Fruit fly (Drosophila melanogaster) whole organism, embryonic: ENCODE measurements around the gene wisp.

Experiments used
- Antp ChIP-seq: fragments of 200-800 bp; sonication (Bioruptor generic); optimal IDR thresholded peaks from 3 replicates; lab custom pipeline; 2016; ENCODE audit warnings: missing biosample characterization, missing genetic modification characterization
- CG11696 ChIP-seq: fragments of 200-800 bp; sonication (Bioruptor generic); IDR thresholded peaks from 2 replicates; pipeline ENCODE4 v1.3.6; 2022; ENCODE audit warnings: missing biosample characterization, missing genetic modification characterization
- CG12769 ChIP-seq: fragments of 200-800 bp; sonication (Bioruptor generic); optimal IDR thresholded peaks from 2 replicates; lab custom pipeline; 2019; ENCODE audit warnings: missing biosample characterization, mild to moderate bottlenecking, missing genetic modification characterization, moderate library complexity
- CG14050 ChIP-seq: fragments of 200-800 bp; sonication (Bioruptor generic); IDR thresholded peaks from 3 replicates; pipeline ENCODE4 v1.3.6; 2022; ENCODE audit warnings: missing biosample characterization, missing genetic modification characterization
- CG15011 ChIP-seq: fragments of 200-800 bp; sonication (Bioruptor generic); optimal IDR thresholded peaks from 3 replicates; lab custom pipeline; 2018; ENCODE audit warnings: missing biosample characterization, mild to moderate bottlenecking, missing genetic modification characterization
- CG1603 ChIP-seq: fragments of 200-800 bp; sonication (Bioruptor generic); optimal IDR thresholded peaks from 2 replicates; lab custom pipeline; 2019; ENCODE audit warnings: missing biosample characterization, mild to moderate bottlenecking, missing genetic modification characterization, moderate library complexity
- CG16779 ChIP-seq: fragments of 200-800 bp; sonication (Bioruptor generic); IDR thresholded peaks from 2 replicates; pipeline ENCODE4 v1.3.6; 2022; ENCODE audit warnings: missing biosample characterization, missing genetic modification characterization
- CG16863 ChIP-seq: fragments of 200-800 bp; sonication (Bioruptor generic); optimal IDR thresholded peaks from 3 replicates; lab custom pipeline; 2016; ENCODE audit warnings: missing biosample characterization, missing genetic modification characterization
- CG17802 ChIP-seq: fragments of 200-800 bp; sonication (Bioruptor generic); optimal IDR thresholded peaks from 2 replicates; lab custom pipeline; 2018; ENCODE audit warnings: missing biosample characterization, mild to moderate bottlenecking, missing genetic modification characterization, moderate library complexity
- CG2875 ChIP-seq: fragments of 200-800 bp; sonication (Bioruptor generic); optimal IDR thresholded peaks from 2 replicates; lab custom pipeline; 2017; ENCODE audit warnings: missing biosample characterization, mild to moderate bottlenecking, missing genetic modification characterization, missing genetic modification reagents
- CG32772 ChIP-seq: fragments of 200-800 bp; sonication (Bioruptor generic); IDR thresholded peaks from 2 replicates; pipeline ENCODE4 v1.3.6; 2022; ENCODE audit warnings: missing biosample characterization, missing genetic modification characterization
- CG4707 ChIP-seq: fragments of 200-800 bp; sonication (Bioruptor generic); optimal IDR thresholded peaks from 2 replicates; lab custom pipeline; 2018; ENCODE audit warnings: missing biosample characterization, mild to moderate bottlenecking, missing genetic modification characterization, moderate library complexity
- CG6765 ChIP-seq: fragments of 200-800 bp; sonication (Bioruptor generic); optimal IDR thresholded peaks from 3 replicates; lab custom pipeline; 2017; ENCODE audit warnings: missing biosample characterization, mild to moderate bottlenecking, missing genetic modification characterization
- CG8359 ChIP-seq: fragments of 200-800 bp; sonication (Bioruptor generic); optimal IDR thresholded peaks from 2 replicates; lab custom pipeline; 2017; ENCODE audit warnings: missing biosample characterization, mild to moderate bottlenecking, missing genetic modification characterization, borderline replicate concordance
- CG9817 ChIP-seq: fragments of 200-800 bp; sonication (Bioruptor generic); optimal IDR thresholded peaks from 2 replicates; lab custom pipeline; 2018; ENCODE audit warnings: missing biosample characterization, mild to moderate bottlenecking, missing genetic modification characterization, moderate library complexity
- CoRest ChIP-seq: fragments of 200-800 bp; sonication (Bioruptor generic); optimal IDR thresholded peaks from 3 replicates; lab custom pipeline; 2018; ENCODE audit warnings: missing biosample characterization, mild to moderate bottlenecking, missing genetic modification characterization, moderate library complexity
- D ChIP-seq, 2 experiments: fragments of 200-800 bp in 1 of 2; fragments of >200 bp in 1 of 2; sonication (Bioruptor generic) in 1 of 2; optimal IDR thresholded peaks; 2 replicates in 1 of 2; 3 replicates in 1 of 2; lab custom pipeline; 2017; ENCODE audit warnings: mild to moderate bottlenecking in 1 of 2, missing biosample characterization in 1 of 2, missing genetic modification characterization in 1 of 2, missing genetic modification reagents in 1 of 2
- D19A ChIP-seq: fragments of 200-800 bp; optimal IDR thresholded peaks from 3 replicates; lab custom pipeline; 2019; ENCODE audit warnings: missing biosample characterization, mild to moderate bottlenecking, missing genetic modification characterization, moderate library complexity
- Dad ChIP-seq: fragments of 200-800 bp; sonication (Bioruptor generic); optimal IDR thresholded peaks from 3 replicates; lab custom pipeline; 2016; ENCODE audit warnings: missing biosample characterization, missing genetic modification characterization
- Eip74EF ChIP-seq, 2 experiments: fragments of 200-800 bp in 1 of 2; fragments of >200 bp in 1 of 2; sonication (Bioruptor generic) in 1 of 2; optimal IDR thresholded peaks; 2 replicates each; lab custom pipeline; 2017 to 2019; ENCODE audit warnings: missing biosample characterization in 2 of 2, missing genetic modification characterization in 2 of 2, mild to moderate bottlenecking in 1 of 2, moderate library complexity in 1 of 2
- Ets97D ChIP-seq: fragments of 200-800 bp; sonication (Bioruptor generic); optimal IDR thresholded peaks from 3 replicates; lab custom pipeline; 2016; ENCODE audit warnings: missing biosample characterization, missing genetic modification characterization
- Fer2 ChIP-seq: fragments of 200-800 bp; sonication (Bioruptor generic); optimal IDR thresholded peaks from 2 replicates; lab custom pipeline; 2018; ENCODE audit warnings: missing biosample characterization, mild to moderate bottlenecking, missing genetic modification characterization, moderate library complexity
- HLH3B ChIP-seq: fragments of 200-800 bp; sonication (Bioruptor generic); IDR thresholded peaks from 2 replicates; pipeline ENCODE4 v1.3.6; 2022; ENCODE audit warnings: missing biosample characterization, missing genetic modification characterization
- HLH54F ChIP-seq: fragments of 200-800 bp; sonication (Bioruptor generic); optimal IDR thresholded peaks from 3 replicates; lab custom pipeline; 2016; ENCODE audit warnings: missing biosample characterization, missing genetic modification characterization
- Hmx ChIP-seq: fragments of 200-800 bp; sonication (Bioruptor generic); optimal IDR thresholded peaks from 2 replicates; lab custom pipeline; 2016; ENCODE audit warnings: missing biosample characterization, missing genetic modification characterization
- Hsf ChIP-seq: fragments of 200-800 bp; sonication (Bioruptor generic); optimal IDR thresholded peaks from 3 replicates; lab custom pipeline; 2016; ENCODE audit warnings: missing biosample characterization, missing genetic modification characterization
- Mes4 ChIP-seq: fragments of 200-800 bp; sonication (Bioruptor generic); optimal IDR thresholded peaks from 2 replicates; lab custom pipeline; 2016; ENCODE audit warnings: missing biosample characterization, missing genetic modification characterization
- Nf-YC ChIP-seq: fragments of 200-800 bp; optimal IDR thresholded peaks from 3 replicates; lab custom pipeline; 2019; ENCODE audit warnings: missing biosample characterization, mild to moderate bottlenecking, missing genetic modification characterization, moderate library complexity
- Pdp1 ChIP-seq, 2 experiments: fragments of 200-800 bp; sonication (Bioruptor generic); optimal IDR thresholded peaks; 3 replicates each; lab custom pipeline; 2016; ENCODE audit warnings: missing biosample characterization in 2 of 2, missing genetic modification characterization in 2 of 2, mild to moderate bottlenecking in 1 of 2, moderate library complexity in 1 of 2
- Side ChIP-seq: fragments of 200-800 bp; sonication (Bioruptor generic); optimal IDR thresholded peaks from 2 replicates; lab custom pipeline; 2016; ENCODE audit warnings: missing biosample characterization, missing genetic modification characterization
- bigmax ChIP-seq: fragments of 200-800 bp; sonication (Bioruptor generic); optimal IDR thresholded peaks from 2 replicates; lab custom pipeline; 2018; ENCODE audit warnings: missing biosample characterization, mild to moderate bottlenecking, missing genetic modification characterization
- cas ChIP-seq: fragments of 200-800 bp; sonication (Bioruptor generic); IDR thresholded peaks from 2 replicates; pipeline ENCODE4 v1.3.6; 2022; ENCODE audit warnings: missing biosample characterization, missing genetic modification characterization
- cwo ChIP-seq: fragments of 200-800 bp; sonication (Bioruptor generic); optimal IDR thresholded peaks from 3 replicates; lab custom pipeline; 2017; ENCODE audit warnings: missing biosample characterization, missing genetic modification characterization, mild to moderate bottlenecking, moderate library complexity, missing genetic modification reagents
- ems ChIP-seq: fragments of 200-800 bp; sonication (Bioruptor generic); optimal IDR thresholded peaks from 3 replicates; lab custom pipeline; 2016; ENCODE audit warnings: missing biosample characterization, missing genetic modification characterization
- gcm ChIP-seq: fragments of 200-800 bp; sonication (Bioruptor generic); optimal IDR thresholded peaks from 2 replicates; lab custom pipeline; 2019; ENCODE audit warnings: missing biosample characterization, mild to moderate bottlenecking, missing genetic modification characterization, moderate library complexity
- h ChIP-seq: fragments of >200 bp; optimal IDR thresholded peaks from 2 replicates; lab custom pipeline; 2017
- hbn ChIP-seq: fragments of 200-800 bp; sonication (Bioruptor generic); IDR thresholded peaks from 2 replicates; pipeline ENCODE4 v1.3.6; 2022; ENCODE audit warnings: missing biosample characterization, missing genetic modification characterization; ENCODE audit not compliant: partially characterized antibody
- luna ChIP-seq: fragments of 200-800 bp; sonication (Bioruptor generic); optimal IDR thresholded peaks from 2 replicates; lab custom pipeline; 2016; ENCODE audit warnings: missing biosample characterization, missing genetic modification characterization
- nau ChIP-seq: fragments of 200-800 bp; sonication (Bioruptor generic); optimal IDR thresholded peaks from 3 replicates; lab custom pipeline; 2017; ENCODE audit warnings: missing biosample characterization, mild to moderate bottlenecking, missing genetic modification characterization, missing genetic modification reagents
- nmo ChIP-seq: fragments of 200-800 bp; sonication (Bioruptor generic); optimal IDR thresholded peaks from 2 replicates; lab custom pipeline; 2018; ENCODE audit warnings: missing biosample characterization, mild to moderate bottlenecking, missing genetic modification characterization, moderate library complexity
- pb ChIP-seq: fragments of 200-800 bp; sonication (Bioruptor generic); optimal IDR thresholded peaks from 3 replicates; lab custom pipeline; 2016; ENCODE audit warnings: missing biosample characterization, missing genetic modification characterization
- pnt ChIP-seq: fragments of 200-800 bp; sonication (Bioruptor generic); optimal IDR thresholded peaks from 3 replicates; lab custom pipeline; 2016; ENCODE audit warnings: missing biosample characterization, missing genetic modification characterization
- pum ChIP-seq: fragments of 200-800 bp; sonication (Bioruptor generic); optimal IDR thresholded peaks from 2 replicates; lab custom pipeline; 2016; ENCODE audit warnings: missing biosample characterization, missing genetic modification characterization
- pzg ChIP-seq: fragments of 200-800 bp; sonication (Bioruptor generic); optimal IDR thresholded peaks from 3 replicates; lab custom pipeline; 2018; ENCODE audit warnings: missing biosample characterization, mild to moderate bottlenecking, missing genetic modification characterization, moderate library complexity
- rib ChIP-seq: fragments of 200-800 bp; sonication (Bioruptor generic); IDR thresholded peaks from 2 replicates; pipeline ENCODE4 v1.3.6; 2022; ENCODE audit warnings: missing biosample characterization, missing genetic modification characterization
- sqz ChIP-seq: fragments of 200-800 bp; sonication (Bioruptor generic); optimal IDR thresholded peaks from 3 replicates; lab custom pipeline; 2018; ENCODE audit warnings: missing biosample characterization, mild to moderate bottlenecking, missing genetic modification characterization
- sug ChIP-seq: fragments of 200-800 bp; optimal IDR thresholded peaks from 2 replicates; lab custom pipeline; 2019; ENCODE audit warnings: missing biosample characterization, mild to moderate bottlenecking, missing genetic modification characterization, moderate library complexity

wisp gene

DNA sequence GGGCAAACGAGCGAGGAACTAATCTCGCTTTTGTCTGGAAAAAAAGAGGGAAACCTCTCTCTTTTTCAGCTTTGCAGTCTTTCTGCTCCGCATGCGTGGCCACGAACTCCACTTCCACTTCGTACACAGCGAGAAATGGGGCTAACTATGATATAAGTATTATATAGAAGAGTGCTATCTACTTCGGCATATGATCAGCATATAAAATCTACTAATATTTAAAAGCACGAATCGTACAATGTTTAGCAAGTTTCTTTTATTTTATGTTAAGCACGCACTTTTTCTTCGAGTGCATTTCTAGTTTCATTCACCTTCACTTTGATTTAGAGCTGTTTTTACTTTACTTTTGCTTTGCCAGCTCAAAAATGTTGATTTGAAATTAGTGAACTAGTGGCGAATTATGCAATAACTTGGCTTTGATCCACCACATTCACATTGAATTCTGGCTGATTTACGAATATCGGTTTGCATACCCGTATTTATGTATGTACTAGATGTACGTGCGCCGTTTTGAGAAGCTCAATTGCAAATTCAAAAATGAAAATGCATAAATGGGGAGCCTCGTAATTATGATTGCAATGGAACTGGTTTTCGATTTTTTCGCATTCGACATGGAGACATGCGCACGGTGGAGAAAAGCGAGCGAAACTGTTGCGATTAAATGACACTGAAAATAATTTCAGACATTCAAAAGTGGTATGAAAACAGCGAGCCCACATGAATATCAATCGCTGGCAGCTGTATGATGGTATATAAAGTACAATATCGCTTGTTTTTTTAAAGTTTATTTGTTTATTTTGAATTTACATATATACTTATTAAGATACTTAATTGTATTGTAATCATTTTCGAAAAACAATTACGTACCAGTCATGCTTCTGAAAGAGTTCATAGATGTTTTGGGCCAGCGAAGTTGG, 36.0 kb upstream of the wisp start (continued):
- TF ChIP-seq h (lab: Kevin White, UChicago) (no peak), gcm (GFP tag; lab: Kevin White, UChicago) (peak; percentile 67), CG17802 (tag; lab: Kevin White, UChicago) (peak; percentile 40), pb (GFP tag; lab: Kevin White, UChicago) (peak; percentile 39), CG1603 (tag; lab: Kevin White, UChicago) (peak; percentile 67), Antp (peak; percentile 64), CoRest (tag; lab: Kevin White, UChicago) (peak; percentile 72), rib (GFP tag; lab: Robert Waterston, UW) (peak; percentile 51; the same call in 1 of the 2 replicates), sug (tag; lab: Kevin White, UChicago) (peak; percentile 60), sqz (GFP tag; lab: Kevin White, UChicago) (peak; percentile 32), CG16779 (GFP tag; lab: Robert Waterston, UW) (no peak), Pdp1 (GFP tag; optimal IDR thresholded peaks at IDR 0.05; lab: Kevin White, UChicago) (peak; percentile 81 to 82), pnt (GFP tag; lab: Kevin White, UChicago) (peak; percentile 81), CG11696 (peak; percentile 55; the same call in 1 of the 2 replicates), cas (GFP tag; lab: Robert Waterston, UW) (0 out of 2 replicates have a peak, but pooled peaks have one; percentile 59), Side (GFP tag; lab: Kevin White, UChicago) (peak; percentile 78), Hsf (GFP tag; lab: Kevin White, UChicago) (peak; percentile 68), CG15011 (GFP tag; lab: Kevin White, UChicago) (peak; percentile 14), D (optimal IDR thresholded peaks at IDR 0.05; lab: Kevin White, UChicago) (no peak), D (GFP tag; optimal IDR thresholded peaks at IDR 0.05; lab: Kevin White, UChicago) (peak; percentile 73), ems (peak; percentile 40), Mes4 (GFP tag; lab: Kevin White, UChicago) (peak; percentile 28), D19A (tag; lab: Kevin White, UChicago) (no peak), CG14050 (GFP tag; lab: Robert Waterston, UW) (peak; percentile 70), Ets97D (GFP tag; lab: Kevin White, UChicago) (peak; percentile 52), luna (peak; percentile 25), HLH3B (GFP tag; lab: Robert Waterston, UW) (peak; percentile 61; the same call in 1 of the 2 replicates), HLH54F (GFP tag; lab: Kevin White, UChicago) (peak; percentile 1), CG6765 (GFP tag; lab: Kevin White, UChicago) (no peak), CG32772 (GFP tag; lab: Robert Waterston, UW) (peak; percentile 84), Hmx (GFP tag; lab: Kevin White, UChicago) (peak; percentile 56), nmo (GFP tag; lab: Kevin White, UChicago) (peak; percentile 90), pzg (GFP tag; lab: Kevin White, UChicago) (no peak), CG2875 (GFP tag; lab: Kevin White, UChicago) (peak; percentile 48), CG9817 (peak; percentile 49), pum (GFP tag; lab: Kevin White, UChicago) (peak; percentile 82), Nf-YC (peak; percentile 49), hbn (no peak), Fer2 (tag; lab: Kevin White, UChicago) (no peak), CG12769 (tag; lab: Kevin White, UChicago) (peak; percentile 78), cwo (GFP tag; lab: Kevin White, UChicago) (peak; percentile 46), Dad (GFP tag; lab: Kevin White, UChicago) (peak; percentile 66), CG16863 (GFP tag; lab: Kevin White, UChicago) (peak; percentile 35), nau (GFP tag; lab: Kevin White, UChicago) (no peak), Eip74EF (GFP tag; optimal IDR thresholded peaks at IDR 0.05; lab: Kevin White, UChicago) (peak in 1 of 2 experiments; percentile 91), CG8359 (GFP tag; lab: Kevin White, UChicago) (peak; percentile 71), CG4707 (GFP tag; lab: Kevin White, UChicago) (peak; percentile 64), bigmax (no peak)
